Worm (Caenorhabditis elegans) whole organism, early embryonic: Measurements from ENCODE around the gene W04D12.1.

Experiments used
- B0310.2 ChIP-seq: sonication (generic microtip); optimal IDR thresholded peaks from 2 replicates; lab custom pipeline; 2016; ENCODE audit warnings: mild to moderate bottlenecking, missing genetic modification characterization, missing compliant biosample characterization
- F13C5.2 ChIP-seq: sonication (generic microtip); optimal IDR thresholded peaks from 2 replicates; lab custom pipeline; 2017; ENCODE audit warnings: mild to moderate bottlenecking, missing genetic modification characterization, inconsistent platforms, missing compliant biosample characterization
- aly-1 ChIP-seq: sonication (generic microtip); optimal IDR thresholded peaks from 2 replicates; lab custom pipeline; 2016; ENCODE audit warnings: missing genetic modification characterization, missing compliant biosample characterization
- ama-1 ChIP-seq: fragments of 150-350 bp; optimal IDR thresholded peaks from 2 replicates; lab custom pipeline; 2014
- ceh-13 ChIP-seq: fragments of 200-800 bp; sonication (Bioruptor generic); optimal IDR thresholded peaks from 2 replicates; lab custom pipeline; 2018; ENCODE audit warnings: mild to moderate bottlenecking, missing genetic modification characterization, missing compliant biosample characterization
- ceh-36 ChIP-seq: sonication (generic microtip); optimal IDR thresholded peaks from 2 replicates; lab custom pipeline; 2016; ENCODE audit warnings: missing genetic modification characterization, inconsistent platforms, missing compliant biosample characterization
- hmbx-1 ChIP-seq: sonication (generic microtip); optimal IDR thresholded peaks from 2 replicates; lab custom pipeline; 2016; ENCODE audit warnings: mild to moderate bottlenecking, missing genetic modification characterization, missing compliant biosample characterization
- sea-1 ChIP-seq: fragments of 200-800 bp; sonication (Bioruptor generic); conservative IDR thresholded peaks from 2 replicates; pipeline ENCODE4 v1.3.6; 2022; ENCODE audit warnings: missing genetic modification characterization, missing compliant biosample characterization
- tbx-11 ChIP-seq: fragments of 200-800 bp; sonication (Bioruptor generic); IDR thresholded peaks from 2 replicates; pipeline ENCODE4 v1.3.6; 2022; ENCODE audit warnings: missing genetic modification characterization, missing compliant biosample characterization

DNA sequence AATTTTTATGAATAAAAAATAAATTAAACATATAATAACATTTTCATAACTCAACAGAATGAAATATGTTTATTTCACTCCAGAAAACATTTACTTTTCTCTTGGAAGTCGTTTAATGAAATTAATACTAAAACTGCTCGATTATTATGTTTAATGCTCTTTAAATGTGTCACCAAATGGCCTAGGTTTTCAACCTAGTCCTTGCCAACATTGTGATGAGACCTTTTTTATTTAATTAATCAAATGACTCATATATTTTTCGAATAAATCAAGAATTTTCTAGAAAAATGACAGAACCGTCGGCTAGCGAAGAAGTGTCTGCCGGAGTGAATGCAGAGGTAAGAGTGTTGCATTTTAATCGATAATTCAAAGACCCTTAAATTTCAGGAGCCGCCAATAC is 27.5 kb downstream of the W04D12.1 start, which contains the start of gene rabn-5:
- TF ChIP-seq ceh-13 (GFP tag; lab: Kevin White, UChicago) (no peak), ama-1 (lab: Kevin White, UChicago) (no peak), aly-1 (tag; lab: Kevin White, UChicago) (no peak), hmbx-1 (tag; lab: Kevin White, UChicago) (no peak), ceh-36 (tag; lab: Kevin White, UChicago) (no peak), tbx-11 (GFP tag; lab: Robert Waterston, UW) (no peak), F13C5.2 (tag; lab: Kevin White, UChicago) (no peak), sea-1 (no peak), B0310.2 (no peak)
